Worm (Caenorhabditis elegans): ENCODE data around the gene R04B3.1.

DNA sequence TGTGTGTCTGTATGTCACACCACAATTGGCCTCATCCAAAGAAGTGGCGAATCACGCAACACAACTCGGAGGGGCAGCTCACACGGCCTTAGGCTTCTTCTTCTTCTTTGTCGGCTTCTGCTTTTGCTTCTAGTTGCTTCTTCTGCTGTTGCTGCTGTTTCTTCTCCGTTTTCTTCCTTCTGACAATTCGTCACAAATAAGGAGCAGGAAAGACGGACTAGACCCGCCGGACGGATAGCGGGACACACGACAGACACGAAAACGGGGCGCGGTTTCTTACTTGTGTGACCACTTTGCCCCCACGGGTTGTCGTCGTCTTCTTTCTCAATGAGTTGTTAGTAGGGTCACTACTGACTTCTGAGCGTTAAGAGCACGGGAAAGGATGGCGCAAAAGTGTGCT, 15.1 kb downstream of the R04B3.1 start:
- TF ChIP-seq skn-1 (tag; optimal IDR thresholded peaks at IDR 0.05), result no peak
- no peak for TF ChIP-seq pqm-1 (tag; optimal IDR thresholded peaks at IDR 0.05)
